Fruit fly (Drosophila melanogaster) whole organism, embryonic: Measurements from ENCODE around the gene CG8993.

Experiments used
- CG10462 ChIP-seq: fragments of 200-800 bp; sonication (Bioruptor generic); optimal IDR thresholded peaks from 2 replicates; lab custom pipeline; 2016; ENCODE audit warnings: missing biosample characterization, missing genetic modification characterization
- CG30403 ChIP-seq: fragments of 200-800 bp; sonication (Bioruptor generic); optimal IDR thresholded peaks from 3 replicates; lab custom pipeline; 2016; ENCODE audit warnings: missing biosample characterization, missing genetic modification characterization
- CG34422 ChIP-seq: fragments of 200-800 bp; sonication (Bioruptor generic); IDR thresholded peaks from 3 replicates; pipeline ENCODE4 v1.3.6; 2022; ENCODE audit warnings: missing biosample characterization, missing genetic modification characterization
- Dip3 ChIP-seq: fragments of 200-800 bp; sonication (Bioruptor generic); optimal IDR thresholded peaks from 3 replicates; lab custom pipeline; 2016; ENCODE audit warnings: missing biosample characterization, missing genetic modification characterization
- Sin3A ChIP-seq: fragments of >200 bp; optimal IDR thresholded peaks from 2 replicates; lab custom pipeline; 2018
- ara ChIP-seq: fragments of 200-800 bp; sonication (Bioruptor generic); IDR thresholded peaks from 2 replicates; pipeline ENCODE4 v1.3.6; 2022; ENCODE audit warnings: missing biosample characterization, missing genetic modification characterization
- ato ChIP-seq: fragments of 200-800 bp; sonication (Bioruptor generic); IDR thresholded peaks from 2 replicates; pipeline ENCODE4 v1.3.6; 2022; ENCODE audit warnings: missing biosample characterization, missing genetic modification characterization; ENCODE audit not compliant: partially characterized antibody
- lmd ChIP-seq: fragments of 200-800 bp; sonication (Bioruptor generic); IDR thresholded peaks from 2 replicates; pipeline ENCODE4 v1.3.6; 2022; ENCODE audit warnings: missing biosample characterization, missing genetic modification characterization
- odd ChIP-seq: fragments of 200-800 bp; sonication (Bioruptor generic); optimal IDR thresholded peaks from 2 replicates; lab custom pipeline; 2017; ENCODE audit warnings: missing biosample characterization, mild to moderate bottlenecking, missing genetic modification characterization
- phol ChIP-seq: fragments of 200-800 bp; sonication (Bioruptor generic); optimal IDR thresholded peaks from 3 replicates; lab custom pipeline; 2018; ENCODE audit warnings: missing biosample characterization, mild to moderate bottlenecking, missing genetic modification characterization, moderate library complexity
- row ChIP-seq: fragments of 200-800 bp; sonication (Bioruptor generic); IDR thresholded peaks from 3 replicates; pipeline ENCODE4 v1.3.6; 2022; ENCODE audit warnings: missing biosample characterization, missing genetic modification characterization
- scrt ChIP-seq: fragments of 200-800 bp; sonication (Bioruptor generic); optimal IDR thresholded peaks from 2 replicates; lab custom pipeline; 2018; ENCODE audit warnings: missing biosample characterization, mild to moderate bottlenecking, missing genetic modification characterization, moderate library complexity
- tna ChIP-seq: fragments of 200-800 bp; sonication (Bioruptor generic); IDR thresholded peaks from 2 replicates; pipeline ENCODE4 v1.3.6; 2022; ENCODE audit warnings: missing biosample characterization, missing genetic modification characterization; ENCODE audit not compliant: partially characterized antibody

DNA sequence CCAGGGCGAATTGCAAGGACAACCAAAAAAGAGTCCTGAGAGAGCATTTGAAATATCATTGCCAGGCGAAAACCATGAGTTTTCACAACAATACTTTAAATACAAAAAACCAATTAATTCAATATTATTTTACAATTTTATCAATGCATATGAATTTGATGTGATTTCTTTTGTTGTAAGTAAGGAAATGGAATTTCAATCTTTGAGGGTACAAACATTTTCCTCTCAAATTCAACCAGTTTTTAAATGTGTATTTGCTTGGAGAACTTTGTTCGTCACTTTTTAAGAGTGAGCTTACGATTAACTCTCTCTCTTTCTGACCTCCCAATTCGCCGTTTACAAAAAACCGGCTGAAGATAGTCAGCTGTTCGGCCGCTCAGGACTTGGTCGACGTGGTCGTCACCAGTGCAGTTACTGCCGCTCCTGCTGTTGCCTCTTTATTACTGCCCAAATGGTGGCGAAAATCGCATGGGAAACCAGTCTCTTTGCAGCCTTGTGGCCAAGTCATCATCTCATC, 39.6 kb downstream of the CG8993 start:
- TF ChIP-seq CG34422 (GFP tag; lab: Robert Waterston, UW) (no peak), Sin3A (lab: Kevin White, UChicago) (no peak), row (GFP tag; lab: Robert Waterston, UW) (peak; percentile 71), CG10462 (GFP tag; lab: Kevin White, UChicago) (no peak), scrt (GFP tag; lab: Kevin White, UChicago) (peak; percentile 38), Dip3 (no peak), CG30403 (peak; percentile 27), odd (GFP tag; lab: Kevin White, UChicago) (no peak), phol (tag; lab: Kevin White, UChicago) (peak; percentile 20), tna (GFP tag; lab: Robert Waterston, UW) (no peak), lmd (GFP tag; lab: Robert Waterston, UW) (peak; percentile 47; the same call in 1 of the 2 replicates), ato (GFP tag; lab: Robert Waterston, UW) (no peak), ara (GFP tag; lab: Robert Waterston, UW) (no peak)
